Worm (Caenorhabditis elegans) whole organism, midembryonic: ENCODE results near the gene Y64H9A.2.

Experiments used
- T22C8.4 ChIP-seq: fragments of 200-800 bp; sonication (Bioruptor generic); IDR thresholded peaks from 2 replicates; pipeline ENCODE4 v1.3.6; 2022; ENCODE audit warnings: missing genetic modification characterization, missing compliant biosample characterization
- cog-1 ChIP-seq: sonication (generic microtip); optimal IDR thresholded peaks from 2 replicates; lab custom pipeline; 2016; ENCODE audit warnings: missing genetic modification characterization, missing compliant biosample characterization
- flt-1 ChIP-seq: fragments of 200-800 bp; sonication (Bioruptor generic); IDR thresholded peaks from 2 replicates; pipeline ENCODE4 v1.3.6; 2022; ENCODE audit warnings: missing genetic modification characterization, missing compliant biosample characterization
- klf-2 ChIP-seq: fragments of 200-800 bp; sonication (Bioruptor generic); conservative IDR thresholded peaks from 2 replicates; pipeline ENCODE4 v1.3.6; 2022; ENCODE audit warnings: missing genetic modification reagents, missing genetic modification characterization, missing compliant biosample characterization
- med-1 ChIP-seq: sonication (generic microtip); optimal IDR thresholded peaks from 2 replicates; lab custom pipeline; 2017; ENCODE audit warnings: missing genetic modification characterization, mild to moderate bottlenecking, missing compliant biosample characterization, antibody characterized with exemption, missing genetic modification reagents; ENCODE audit not compliant: insufficient read depth
- ref-1 ChIP-seq: fragments of 200-800 bp; sonication (Bioruptor generic); conservative IDR thresholded peaks from 2 replicates; pipeline ENCODE4 v1.3.6; 2022; ENCODE audit warnings: missing genetic modification reagents, missing genetic modification characterization, missing compliant biosample characterization
- tab-1 ChIP-seq: fragments of 200-800 bp; sonication (Bioruptor generic); IDR thresholded peaks from 2 replicates; pipeline ENCODE4 v1.3.6; 2022; ENCODE audit warnings: missing genetic modification characterization, missing compliant biosample characterization
- ztf-23 ChIP-seq: fragments of 200-800 bp; sonication (Bioruptor generic); IDR thresholded peaks from 2 replicates; pipeline ENCODE4 v1.3.6; 2022; ENCODE audit warnings: missing genetic modification reagents, missing genetic modification characterization, missing compliant biosample characterization
- ztf-29 ChIP-seq: fragments of 200-800 bp; sonication (Bioruptor generic); IDR thresholded peaks from 2 replicates; pipeline ENCODE4 v1.3.6; 2022; ENCODE audit warnings: missing genetic modification reagents, missing genetic modification characterization, missing compliant biosample characterization

Gene Y64H9A.2

DNA sequence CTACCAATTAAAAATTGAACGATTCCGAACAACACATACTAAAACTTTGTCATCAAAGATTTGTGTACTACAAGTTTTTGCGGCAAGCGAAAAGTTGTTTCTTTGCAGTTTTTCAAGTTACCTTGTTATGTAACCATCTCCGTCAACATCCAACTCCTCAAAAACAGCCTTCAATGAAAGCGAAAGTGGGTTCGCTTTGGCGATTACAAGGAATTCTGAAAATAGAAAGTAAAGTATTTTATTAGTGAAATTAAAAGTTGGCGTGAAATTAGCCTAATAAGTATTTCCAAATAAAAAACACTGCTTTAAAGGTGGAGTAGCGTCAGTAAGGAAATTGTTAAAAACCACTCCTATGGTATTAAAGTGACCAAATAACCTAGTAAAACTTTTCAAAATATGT lies 31.8 kb downstream of the Y64H9A.2 start:
- TF ChIP-seq ztf-29 (GFP tag; lab: Robert Waterston, UW) (no peak), med-1 (GFP tag; lab: Kevin White, UChicago) (no peak)

DNA sequence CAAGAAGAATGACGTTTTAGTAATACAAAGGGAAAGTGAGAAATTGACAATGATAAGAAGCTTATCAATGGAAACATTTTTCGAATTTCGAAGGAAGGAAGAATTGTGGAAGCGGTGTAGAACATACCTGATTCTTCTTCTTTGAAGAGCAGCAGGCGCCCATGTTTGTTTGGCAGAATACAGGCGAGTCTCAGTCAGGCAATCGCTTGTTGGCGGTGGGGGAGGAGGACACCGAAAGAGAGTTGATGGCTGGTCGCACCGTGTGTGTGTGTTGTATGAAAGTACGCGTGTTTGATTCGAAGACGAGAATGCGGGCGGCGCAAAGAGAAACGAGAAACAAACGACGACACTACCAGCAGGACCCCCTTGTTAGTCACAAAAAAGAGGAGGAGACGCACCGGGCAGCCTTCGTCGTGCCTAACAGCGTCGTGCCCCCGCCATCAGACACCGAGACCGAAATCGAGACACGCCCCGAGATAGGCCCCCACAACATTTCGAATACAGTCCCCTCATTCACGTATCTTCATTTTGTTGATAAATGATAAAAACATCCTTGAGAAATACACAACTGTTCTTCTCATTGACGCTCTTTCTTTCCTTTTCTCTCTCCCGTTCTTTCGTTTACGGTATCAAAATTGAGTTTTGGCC lies 34.0 kb downstream of the Y64H9A.2 start, which contains the start of gene cal-5:
cal-5 (minus strand) TSS at position 266 of the 648 bp plus-strand sequence.
- TF ChIP-seq ref-1 (GFP tag; lab: Robert Waterston, UW), result 0 out of 2 replicates have a peak, but pooled peaks have one; percentile 17
- 0 out of 2 replicates have a peak, but pooled peaks have one; percentile 30 for TF ChIP-seq tab-1
- no peak for TF ChIP-seq ztf-23 (GFP tag; lab: Robert Waterston, UW)

DNA sequence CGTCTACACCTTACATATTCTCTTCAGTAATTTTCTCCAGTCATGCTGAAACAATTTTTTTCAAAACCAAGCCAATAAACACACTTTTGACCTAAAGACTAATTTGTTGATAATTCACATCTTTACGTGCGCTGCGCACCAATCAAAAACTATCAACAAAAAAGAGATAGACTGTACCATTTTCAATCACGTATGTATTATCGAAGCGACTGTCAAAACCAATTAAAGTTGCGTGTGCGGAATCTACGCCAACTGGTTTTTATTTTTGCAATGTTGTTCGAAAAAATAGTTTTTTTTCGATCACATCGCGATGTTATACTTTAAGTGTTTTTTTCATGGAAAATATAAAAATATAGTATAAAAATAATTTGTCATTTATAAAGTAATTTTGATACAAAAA lies 35.5 kb downstream of the Y64H9A.2 start:
- TF ChIP-seq cog-1 (tag; lab: Kevin White, UChicago), result no peak

DNA sequence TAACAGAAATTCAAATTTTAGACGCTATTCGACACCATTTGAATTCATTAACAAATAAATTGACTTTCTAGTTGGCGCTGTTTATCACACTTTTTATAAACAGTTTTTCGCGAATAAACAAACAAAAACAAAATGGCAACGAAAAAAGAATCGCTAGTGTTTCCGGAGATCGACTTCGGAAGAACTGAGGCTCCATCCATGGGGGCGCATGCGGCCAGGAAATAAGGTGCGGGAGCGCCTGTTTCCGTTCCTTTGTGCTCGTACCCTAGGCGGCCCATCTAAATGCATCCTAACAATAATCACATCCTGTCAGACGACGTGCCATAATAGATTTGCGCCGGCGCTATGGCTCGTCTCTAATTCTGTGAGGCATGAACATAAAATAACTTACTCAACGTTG lies 40.3 kb downstream of the Y64H9A.2 start:
- TF ChIP-seq cog-1 (tag; lab: Kevin White, UChicago), result no peak
- no peak for TF ChIP-seq tab-1
- no peak for TF ChIP-seq T22C8.4 (GFP tag; lab: Robert Waterston, UW)
- no peak for TF ChIP-seq ref-1 (GFP tag; lab: Robert Waterston, UW)
- TF ChIP-seq flt-1 (GFP tag; lab: Robert Waterston, UW), result no peak
- TF ChIP-seq ztf-23 (GFP tag; lab: Robert Waterston, UW), result no peak
- TF ChIP-seq klf-2 (GFP tag; lab: Robert Waterston, UW), result no peak
- no peak for TF ChIP-seq med-1 (GFP tag; lab: Kevin White, UChicago)
- TF ChIP-seq ztf-29 (GFP tag; lab: Robert Waterston, UW), result no peak

DNA sequence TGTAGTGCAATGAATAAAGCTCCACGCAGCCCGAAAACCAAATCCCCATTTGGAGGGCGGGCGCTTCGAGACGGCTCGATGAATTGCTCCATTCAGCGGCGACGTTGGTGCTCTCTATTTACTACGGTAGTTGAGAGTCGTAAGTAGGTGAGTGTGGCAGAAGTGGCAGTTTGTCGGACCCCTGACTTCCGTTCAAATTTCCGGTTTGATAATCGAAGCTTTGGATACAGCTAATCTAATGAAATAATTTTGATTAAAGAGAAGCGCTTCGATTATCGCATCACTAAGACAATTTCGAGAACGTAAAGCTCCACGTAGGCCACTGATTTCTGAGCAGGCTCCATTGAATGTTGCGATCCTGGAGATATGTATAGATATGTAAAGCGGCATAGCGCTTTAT lies 40.7 kb downstream of the Y64H9A.2 start, which contains the start of gene ets-5:
ets-5 (minus strand) TSS at position 32 of the 400 bp plus-strand sequence.
- TF ChIP-seq cog-1 (tag; lab: Kevin White, UChicago), result no peak
- TF ChIP-seq tab-1, result no peak
- TF ChIP-seq flt-1 (GFP tag; lab: Robert Waterston, UW), result no peak
- TF ChIP-seq klf-2 (GFP tag; lab: Robert Waterston, UW), result no peak
- no peak for TF ChIP-seq ztf-29 (GFP tag; lab: Robert Waterston, UW)
- no peak for TF ChIP-seq ztf-23 (GFP tag; lab: Robert Waterston, UW)
- no peak for TF ChIP-seq T22C8.4 (GFP tag; lab: Robert Waterston, UW)
- TF ChIP-seq med-1 (GFP tag; lab: Kevin White, UChicago), result no peak
- no peak for TF ChIP-seq ref-1 (GFP tag; lab: Robert Waterston, UW)

DNA sequence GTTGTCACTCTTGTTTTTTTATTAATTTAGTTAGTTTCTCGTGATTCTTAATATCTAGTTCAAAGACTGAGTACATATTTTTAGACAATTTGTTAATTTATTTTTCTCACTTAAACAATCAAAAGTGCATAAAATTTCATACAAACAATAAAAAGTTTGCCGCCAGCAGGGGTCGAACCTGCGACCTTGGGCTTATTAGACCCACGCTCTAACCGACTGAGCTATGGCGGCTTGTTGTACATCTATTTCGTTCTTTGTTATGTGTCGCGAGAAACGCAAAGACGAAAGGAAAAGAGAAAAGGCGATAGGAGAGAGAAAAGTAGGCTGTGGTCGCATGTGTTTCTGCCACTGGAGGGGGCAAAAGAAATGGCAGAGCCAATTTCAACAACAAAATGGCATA lies 41.7 kb downstream of the Y64H9A.2 start:
- TF ChIP-seq tab-1, result peak; percentile 97
- peak; percentile 82 for TF ChIP-seq med-1 (GFP tag; lab: Kevin White, UChicago)
- TF ChIP-seq klf-2 (GFP tag; lab: Robert Waterston, UW), result peak; percentile 96
- peak; percentile 99 for TF ChIP-seq cog-1 (tag; lab: Kevin White, UChicago)
- peak; percentile 97 for TF ChIP-seq flt-1 (GFP tag; lab: Robert Waterston, UW)
- peak; percentile 97 for TF ChIP-seq ztf-23 (GFP tag; lab: Robert Waterston, UW)
- TF ChIP-seq T22C8.4 (GFP tag; lab: Robert Waterston, UW), result peak; percentile 96
- peak; percentile 90 for TF ChIP-seq ref-1 (GFP tag; lab: Robert Waterston, UW)
- peak; percentile 99 for TF ChIP-seq ztf-29 (GFP tag; lab: Robert Waterston, UW)

DNA sequence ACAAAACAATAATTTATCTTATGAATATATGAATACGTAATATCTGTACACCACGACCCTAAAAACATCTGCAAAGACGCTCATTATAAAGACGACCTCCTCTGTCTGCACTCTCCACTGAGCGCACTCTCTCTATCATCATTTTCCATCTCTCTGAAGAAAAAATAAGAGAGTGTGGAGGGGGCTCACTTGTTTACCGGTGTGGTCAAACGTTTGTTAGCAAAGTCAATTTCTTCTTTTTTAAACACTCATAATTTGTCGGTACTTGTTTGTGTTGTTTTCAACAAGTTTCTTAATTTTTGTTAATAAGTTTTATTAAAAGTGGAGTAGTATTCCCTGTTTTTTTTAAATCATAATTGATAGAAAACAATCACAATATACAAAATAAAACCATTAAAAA lies 42.4 kb downstream of the Y64H9A.2 start:
- no peak for TF ChIP-seq T22C8.4 (GFP tag; lab: Robert Waterston, UW)
- TF ChIP-seq ztf-29 (GFP tag; lab: Robert Waterston, UW), result no peak
- TF ChIP-seq ref-1 (GFP tag; lab: Robert Waterston, UW), result no peak
- TF ChIP-seq klf-2 (GFP tag; lab: Robert Waterston, UW), result no peak
- no peak for TF ChIP-seq flt-1 (GFP tag; lab: Robert Waterston, UW)
- TF ChIP-seq med-1 (GFP tag; lab: Kevin White, UChicago), result no peak
- TF ChIP-seq cog-1 (tag; lab: Kevin White, UChicago), result no peak
- no peak for TF ChIP-seq ztf-23 (GFP tag; lab: Robert Waterston, UW)
- no peak for TF ChIP-seq tab-1

DNA sequence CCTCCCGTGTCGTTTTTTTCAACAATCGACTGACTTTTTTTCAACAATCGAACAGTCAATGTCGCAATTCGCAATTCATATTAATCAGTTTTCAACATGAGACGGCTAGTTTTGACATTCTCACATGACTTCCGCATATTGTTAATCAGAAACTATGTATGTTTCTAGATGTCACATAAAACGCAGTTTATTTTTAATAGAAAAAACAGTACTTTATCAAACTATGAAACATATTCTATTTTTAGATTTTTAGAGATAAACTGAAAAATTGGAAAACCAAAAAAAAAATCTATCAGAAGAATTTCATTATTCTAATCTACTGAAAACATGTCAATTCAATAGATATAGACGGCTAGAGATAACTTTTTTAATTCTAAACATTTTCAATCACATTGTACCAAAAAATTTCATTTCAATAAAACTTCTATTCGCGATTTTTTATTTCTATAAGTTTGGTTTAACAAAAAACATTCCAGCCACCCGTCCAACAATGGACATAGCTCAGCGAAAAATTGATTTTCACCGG lies 43.7 kb downstream of the Y64H9A.2 start, which contains the start of gene pnk-4:
pnk-4 (plus strand) TSS at position 476 of the 526 bp plus-strand sequence.
- TF ChIP-seq klf-2 (GFP tag; lab: Robert Waterston, UW), result no peak
- no peak for TF ChIP-seq T22C8.4 (GFP tag; lab: Robert Waterston, UW)
- no peak for TF ChIP-seq flt-1 (GFP tag; lab: Robert Waterston, UW)
- TF ChIP-seq ztf-29 (GFP tag; lab: Robert Waterston, UW), result no peak
- TF ChIP-seq tab-1, result no peak
- TF ChIP-seq ztf-23 (GFP tag; lab: Robert Waterston, UW), result no peak
- TF ChIP-seq cog-1 (tag; lab: Kevin White, UChicago), result no peak
- no peak for TF ChIP-seq med-1 (GFP tag; lab: Kevin White, UChicago)
- no peak for TF ChIP-seq ref-1 (GFP tag; lab: Robert Waterston, UW)

DNA sequence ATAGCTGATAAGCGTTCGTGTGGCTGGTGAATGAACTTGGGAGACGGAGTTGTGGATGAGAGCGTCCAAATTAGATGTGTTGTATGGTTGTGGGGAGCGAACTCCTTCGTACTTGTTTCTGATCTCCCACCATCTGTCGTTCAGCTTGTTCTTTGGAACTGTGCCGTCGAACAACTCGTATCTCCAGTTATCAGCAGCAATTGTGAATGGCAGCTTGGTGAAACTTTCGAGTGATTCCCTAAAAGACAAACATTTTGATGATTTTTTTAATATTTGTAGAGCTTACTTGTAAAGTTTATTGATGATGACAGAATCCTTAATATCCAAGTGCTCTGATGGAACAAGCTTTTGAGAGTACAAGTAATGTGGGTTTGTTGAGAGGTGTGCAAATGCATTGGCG lies 50.2 kb downstream of the Y64H9A.2 start:
- TF ChIP-seq med-1 (GFP tag; lab: Kevin White, UChicago) (no peak), klf-2 (GFP tag; lab: Robert Waterston, UW) (no peak), ztf-29 (GFP tag; lab: Robert Waterston, UW) (no peak), flt-1 (GFP tag; lab: Robert Waterston, UW) (no peak), T22C8.4 (GFP tag; lab: Robert Waterston, UW) (no peak), ref-1 (GFP tag; lab: Robert Waterston, UW) (no peak), tab-1 (no peak), cog-1 (tag; lab: Kevin White, UChicago) (no peak)
